Worm (Caenorhabditis elegans) whole organism, late embryonic: Measurements from ENCODE around the gene ksr-1.

Source experiments
- C08G9.2 ChIP-seq: sonication (generic microtip); optimal IDR thresholded peaks from 2 replicates; lab custom pipeline; 2016; ENCODE audit warnings: mild to moderate bottlenecking, missing genetic modification characterization, moderate library complexity, missing compliant biosample characterization
- C38D4.7 ChIP-seq: fragments of 200-800 bp; sonication (Bioruptor generic); optimal IDR thresholded peaks from 2 replicates; lab custom pipeline; 2018; ENCODE audit warnings: mild to moderate bottlenecking, missing genetic modification characterization, moderate library complexity, missing compliant biosample characterization
- F13H6.1 ChIP-seq: sonication (generic microtip); optimal IDR thresholded peaks from 2 replicates; lab custom pipeline; 2016; ENCODE audit warnings: missing genetic modification characterization, missing compliant biosample characterization
- K09A11.1 ChIP-seq: sonication (generic microtip); optimal IDR thresholded peaks from 2 replicates; lab custom pipeline; 2017; ENCODE audit warnings: antibody characterized with exemption, mild to moderate bottlenecking, missing genetic modification characterization, missing compliant biosample characterization; ENCODE audit not compliant: insufficient read depth
- ceh-14 ChIP-seq: sonication (generic microtip); optimal IDR thresholded peaks from 2 replicates; lab custom pipeline; 2016; ENCODE audit warnings: missing genotype, missing genetic modification characterization, missing compliant biosample characterization
- ceh-18 ChIP-seq: sonication (generic microtip); optimal IDR thresholded peaks from 2 replicates; lab custom pipeline; 2016; ENCODE audit warnings: missing genetic modification characterization, missing compliant biosample characterization
- ceh-31 ChIP-seq: sonication (generic microtip); optimal IDR thresholded peaks from 2 replicates; lab custom pipeline; 2016; ENCODE audit warnings: missing genetic modification characterization, missing compliant biosample characterization
- ceh-34 ChIP-seq: sonication (generic microtip); optimal IDR thresholded peaks from 2 replicates; lab custom pipeline; 2016; ENCODE audit warnings: mild to moderate bottlenecking, missing genetic modification characterization, missing compliant biosample characterization
- ceh-6 ChIP-seq: fragments of 200-800 bp; sonication (Bioruptor generic); optimal IDR thresholded peaks from 2 replicates; lab custom pipeline; 2018; ENCODE audit warnings: mild to moderate bottlenecking, missing genetic modification characterization, missing compliant biosample characterization
- ceh-9 ChIP-seq: sonication (generic microtip); optimal IDR thresholded peaks from 2 replicates; lab custom pipeline; 2016; ENCODE audit warnings: mild to moderate bottlenecking, missing genetic modification characterization, inconsistent platforms, missing compliant biosample characterization
- dmd-4 ChIP-seq: sonication (generic microtip); optimal IDR thresholded peaks from 2 replicates; lab custom pipeline; 2016; ENCODE audit warnings: borderline replicate concordance, missing genetic modification characterization, missing compliant biosample characterization
- dve-1 ChIP-seq: sonication (generic microtip); optimal IDR thresholded peaks from 2 replicates; lab custom pipeline; 2017; ENCODE audit warnings: antibody characterized with exemption, mild to moderate bottlenecking, missing genetic modification characterization, missing compliant biosample characterization
- elt-2 ChIP-seq: sonication (generic microtip); optimal IDR thresholded peaks from 2 replicates; lab custom pipeline; 2016; ENCODE audit warnings: missing genetic modification reagents, missing genetic modification characterization, missing compliant biosample characterization
- elt-4 ChIP-seq: sonication (generic microtip); optimal IDR thresholded peaks from 2 replicates; lab custom pipeline; 2016; ENCODE audit warnings: missing genetic modification characterization, missing compliant biosample characterization
- ets-4 ChIP-seq: sonication (generic microtip); optimal IDR thresholded peaks from 2 replicates; lab custom pipeline; 2016; ENCODE audit warnings: missing genetic modification characterization, missing compliant biosample characterization
- eyg-1 ChIP-seq: sonication (generic microtip); optimal IDR thresholded peaks from 2 replicates; lab custom pipeline; 2016; ENCODE audit warnings: missing genotype, missing genetic modification characterization, missing compliant biosample characterization
- fax-1 ChIP-seq: sonication (generic microtip); optimal IDR thresholded peaks from 2 replicates; lab custom pipeline; 2016; ENCODE audit warnings: missing genotype, missing genetic modification characterization, missing compliant biosample characterization
- fkh-6 ChIP-seq: sonication (generic microtip); optimal IDR thresholded peaks from 2 replicates; lab custom pipeline; 2016; ENCODE audit warnings: missing genetic modification characterization, missing compliant biosample characterization
- hlh-13 ChIP-seq: fragments of 200-800 bp; sonication (Bioruptor generic); optimal IDR thresholded peaks from 2 replicates; lab custom pipeline; 2018; ENCODE audit warnings: mild to moderate bottlenecking, missing genetic modification characterization, missing compliant biosample characterization
- hlh-15 ChIP-seq: sonication (generic microtip); optimal IDR thresholded peaks from 2 replicates; lab custom pipeline; 2016; ENCODE audit warnings: missing genetic modification characterization, missing compliant biosample characterization
- hlh-30 ChIP-seq: sonication (generic microtip); optimal IDR thresholded peaks from 2 replicates; lab custom pipeline; 2017; ENCODE audit warnings: antibody characterized with exemption, missing genetic modification characterization, missing compliant biosample characterization; ENCODE audit not compliant: insufficient read depth
- hlh-6 ChIP-seq: sonication (generic microtip); optimal IDR thresholded peaks from 2 replicates; lab custom pipeline; 2016; ENCODE audit warnings: missing genotype, missing genetic modification characterization, missing compliant biosample characterization
- hlh-8 ChIP-seq: sonication (generic microtip); optimal IDR thresholded peaks from 2 replicates; lab custom pipeline; 2016; ENCODE audit warnings: missing genotype, missing genetic modification characterization, missing compliant biosample characterization
- lim-6 ChIP-seq: sonication (generic microtip); optimal IDR thresholded peaks from 2 replicates; lab custom pipeline; 2016; ENCODE audit warnings: missing genetic modification characterization, missing compliant biosample characterization
- madf-2 ChIP-seq: sonication (generic microtip); optimal IDR thresholded peaks from 2 replicates; lab custom pipeline; 2017; ENCODE audit warnings: missing genetic modification characterization, missing compliant biosample characterization
- nfya-1 ChIP-seq: sonication (generic microtip); optimal IDR thresholded peaks from 2 replicates; lab custom pipeline; 2017; ENCODE audit warnings: missing genetic modification characterization, mild to moderate bottlenecking, missing compliant biosample characterization, antibody characterized with exemption, moderate library complexity
- npax-4 ChIP-seq: sonication (generic microtip); optimal IDR thresholded peaks from 2 replicates; lab custom pipeline; 2016; ENCODE audit warnings: missing genetic modification characterization, missing compliant biosample characterization
- ref-2 ChIP-seq: sonication (generic microtip); optimal IDR thresholded peaks from 2 replicates; lab custom pipeline; 2016; ENCODE audit warnings: missing genetic modification characterization, missing compliant biosample characterization
- sdc-2 ChIP-seq: sonication (generic microtip); optimal IDR thresholded peaks from 2 replicates; lab custom pipeline; 2016; ENCODE audit warnings: missing genotype, missing genetic modification characterization, missing compliant biosample characterization
- syd-9 ChIP-seq: sonication (generic microtip); optimal IDR thresholded peaks from 2 replicates; lab custom pipeline; 2016; ENCODE audit warnings: mild to moderate bottlenecking, missing genetic modification characterization, moderate library complexity, missing compliant biosample characterization
- tbx-7 ChIP-seq: sonication (generic microtip); optimal IDR thresholded peaks from 2 replicates; lab custom pipeline; 2016; ENCODE audit warnings: missing genotype, missing genetic modification characterization, missing compliant biosample characterization
- unc-42 ChIP-seq: sonication (generic microtip); optimal IDR thresholded peaks from 2 replicates; lab custom pipeline; 2016; ENCODE audit warnings: missing genotype, missing genetic modification characterization, missing compliant biosample characterization
- unc-55 ChIP-seq: sonication (generic microtip); optimal IDR thresholded peaks from 2 replicates; lab custom pipeline; 2017; ENCODE audit warnings: missing biosample characterization, missing genetic modification reagents, missing genetic modification characterization
- unc-86 ChIP-seq: sonication (generic microtip); optimal IDR thresholded peaks from 2 replicates; lab custom pipeline; 2016; ENCODE audit warnings: missing genetic modification characterization, missing compliant biosample characterization
- zip-5 ChIP-seq: sonication (generic microtip); optimal IDR thresholded peaks from 2 replicates; lab custom pipeline; 2016; ENCODE audit warnings: missing genetic modification characterization, missing compliant biosample characterization

Gene ksr-1

ce11 chrX:8243116-8243515, 31.9 kb upstream of the ksr-1 start:
- TF ChIP-seq unc-86 (tag; lab: Kevin White, UChicago) = no peak
- TF ChIP-seq elt-2 (tag; lab: Kevin White, UChicago) = peak; percentile 58
- no peak for TF ChIP-seq dve-1

ce11 chrX:8246126-8246525, 28.8 kb upstream of the ksr-1 start, which contains the start of gene kqt-2:
Gene kqt-2 (minus strand): TSS chrX:8246369.
- TF ChIP-seq ets-4 (tag; lab: Kevin White, UChicago) (no peak), elt-2 (tag; lab: Kevin White, UChicago) (peak; percentile 46), zip-5 (tag; lab: Kevin White, UChicago) (no peak)

ce11 chrX:8247088-8247487, 27.9 kb upstream of the ksr-1 start:
- TF ChIP-seq hlh-6 (tag; lab: Kevin White, UChicago) (no peak), sdc-2 (tag; lab: Kevin White, UChicago) (no peak), hlh-15 (no peak), madf-2 (tag; lab: Kevin White, UChicago) (no peak), C08G9.2 (tag; lab: Kevin White, UChicago) (no peak), C38D4.7 (no peak), hlh-30 (no peak), ets-4 (tag; lab: Kevin White, UChicago) (no peak), syd-9 (tag; lab: Kevin White, UChicago) (no peak), fax-1 (tag; lab: Kevin White, UChicago) (no peak), ceh-6 (GFP tag; lab: Kevin White, UChicago) (no peak), dmd-4 (tag; lab: Kevin White, UChicago) (no peak)
- TF ChIP-seq, all 69 proteins: peak for 0

- TF ChIP-seq ceh-14 = peak; percentile 16
- TF ChIP-seq ets-4 (tag; lab: Kevin White, UChicago) = no peak
- peak; percentile 9 for TF ChIP-seq ceh-18 (tag; lab: Kevin White, UChicago)
- TF ChIP-seq ceh-34 (tag; lab: Kevin White, UChicago) = no peak
- TF ChIP-seq fax-1 (tag; lab: Kevin White, UChicago) = peak; percentile 3
- TF ChIP-seq ceh-31 = peak; percentile 77
- TF ChIP-seq lim-6 (tag; lab: Kevin White, UChicago) = no peak
- peak; percentile 89 for TF ChIP-seq unc-42 (tag; lab: Kevin White, UChicago)
- TF ChIP-seq F13H6.1 = peak; percentile 25
- peak; percentile 34 for TF ChIP-seq nfya-1
- TF ChIP-seq sdc-2 (tag; lab: Kevin White, UChicago) = no peak
- TF ChIP-seq elt-4 (tag; lab: Kevin White, UChicago) = no peak
- no peak for TF ChIP-seq K09A11.1 (tag; lab: Kevin White, UChicago)
- TF ChIP-seq hlh-8 (tag; lab: Kevin White, UChicago) = no peak
- peak; percentile 65 for TF ChIP-seq ref-2 (tag; lab: Kevin White, UChicago)
- peak; percentile 30 for TF ChIP-seq unc-55 (GFP tag; lab: Kevin White, UChicago)
- no peak for TF ChIP-seq ceh-9 (tag; lab: Kevin White, UChicago)
Measured at ce11 chrX:8252293-8252692, 22.7 kb upstream of the ksr-1 start, which contains the start of gene M60.6. Gene M60.6 (minus strand): TSS chrX:8252458.

- no peak for TF ChIP-seq fkh-6 (tag; lab: Kevin White, UChicago)
- no peak for TF ChIP-seq npax-4 (tag; lab: Kevin White, UChicago)
- no peak for TF ChIP-seq C08G9.2 (tag; lab: Kevin White, UChicago)
- no peak for TF ChIP-seq zip-5 (tag; lab: Kevin White, UChicago)
- TF ChIP-seq eyg-1 (tag; lab: Kevin White, UChicago) = no peak
- TF ChIP-seq hlh-13 = no peak
- no peak for TF ChIP-seq tbx-7 (tag; lab: Kevin White, UChicago)
- no peak for TF ChIP-seq lim-6 (tag; lab: Kevin White, UChicago)
- TF ChIP-seq, all 69 proteins: peak for 0
Measured at ce11 chrX:8255433-8255832, 19.5 kb upstream of the ksr-1 start.
